Fruit fly (Drosophila melanogaster): ENCODE results near the gene CG44838.

DNA sequence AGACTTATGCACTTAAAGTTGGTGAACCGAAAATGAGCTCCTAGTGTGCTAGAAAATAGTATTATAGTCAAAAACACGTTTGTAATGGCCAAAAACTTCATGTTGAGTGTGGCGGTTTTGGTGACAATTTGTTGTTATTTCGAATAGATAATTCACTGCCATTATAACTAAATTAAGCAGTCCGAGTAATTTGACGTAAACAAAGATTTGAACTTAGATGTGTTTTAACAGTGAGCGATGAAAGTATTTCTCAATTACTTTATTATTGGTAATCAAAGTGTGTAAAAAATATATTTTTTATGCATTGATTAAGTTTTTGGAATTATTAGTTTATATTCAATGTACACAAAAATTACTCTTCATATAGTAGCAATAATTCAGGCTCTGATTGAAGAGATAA, 52.5 kb downstream of the CG44838 start, which contains the start of gene CG33702:
- no peak for TF ChIP-seq CG8478 (optimal IDR thresholded peaks at IDR 0.05)
- TF ChIP-seq CTCF (optimal IDR thresholded peaks at IDR 0.05), result no peak

Measured in S2 (cell line).